Worm (Caenorhabditis elegans) whole organism, L2 larva: ENCODE data around the gene clc-7.

ENCODE experiments used
- C34F6.9 ChIP-seq: fragments of 150-350 bp; optimal IDR thresholded peaks from 2 replicates; lab custom pipeline; 2014; ENCODE audit warnings: missing biosample characterization, missing genetic modification characterization
- F13H6.1 ChIP-seq: sonication (generic microtip); optimal IDR thresholded peaks from 2 replicates; lab custom pipeline; 2016; ENCODE audit warnings: missing genetic modification characterization, missing compliant biosample characterization
- R02D3.7 ChIP-seq: fragments of 150-350 bp; optimal IDR thresholded peaks from 2 replicates; lab custom pipeline; 2014; ENCODE audit warnings: missing biosample characterization, missing genetic modification characterization
- Y55F3AM.14 ChIP-seq: fragments of 200-800 bp; sonication (Bioruptor generic); optimal IDR thresholded peaks from 2 replicates; lab custom pipeline; 2018; ENCODE audit warnings: mild to moderate bottlenecking, missing genetic modification characterization, missing compliant biosample characterization
- ZK546.5 ChIP-seq: sonication (generic microtip); optimal IDR thresholded peaks from 2 replicates; lab custom pipeline; 2017; ENCODE audit warnings: missing biosample characterization, missing genetic modification characterization
- alr-1 ChIP-seq: fragments of 150-350 bp; optimal IDR thresholded peaks from 2 replicates; lab custom pipeline; 2014; ENCODE audit warnings: missing biosample characterization, missing genetic modification characterization
- blmp-1 ChIP-seq: sonication (generic microtip); optimal IDR thresholded peaks from 2 replicates; lab custom pipeline; 2017; ENCODE audit warnings: missing genetic modification characterization, mild to moderate bottlenecking, missing compliant biosample characterization, antibody characterized with exemption, moderate library complexity; ENCODE audit not compliant: insufficient read depth
- ceh-16 ChIP-seq: fragments of 150-350 bp; optimal IDR thresholded peaks from 2 replicates; lab custom pipeline; 2014; ENCODE audit warnings: missing biosample characterization, missing genetic modification characterization
- ceh-82 ChIP-seq: fragments of 150-350 bp; optimal IDR thresholded peaks from 2 replicates; lab custom pipeline; 2014; ENCODE audit warnings: missing biosample characterization, missing genetic modification characterization
- crh-2 ChIP-seq: sonication (generic microtip); optimal IDR thresholded peaks from 2 replicates; lab custom pipeline; 2017; ENCODE audit warnings: missing biosample characterization, missing genetic modification characterization
- dmd-4 ChIP-seq: sonication (generic microtip); optimal IDR thresholded peaks from 2 replicates; lab custom pipeline; 2017; ENCODE audit warnings: missing biosample characterization, missing genetic modification characterization
- egl-27 ChIP-seq: sonication (generic microtip); optimal IDR thresholded peaks from 3 replicates; lab custom pipeline; 2017; ENCODE audit warnings: missing biosample characterization, missing genetic modification reagents, missing genetic modification characterization
- elt-1 ChIP-seq: fragments of 150-350 bp; optimal IDR thresholded peaks from 2 replicates; lab custom pipeline; 2014; ENCODE audit warnings: missing biosample characterization, missing genetic modification characterization
- fos-1 ChIP-seq: fragments of 150-350 bp; optimal IDR thresholded peaks from 2 replicates; lab custom pipeline; 2014; ENCODE audit warnings: missing biosample characterization, missing genetic modification characterization
- lin-11 ChIP-seq: fragments of 150-350 bp; sonication (generic microtip); optimal IDR thresholded peaks from 2 replicates; lab custom pipeline; 2014; ENCODE audit warnings: missing biosample characterization, missing genetic modification characterization, inconsistent platforms, mixed read lengths
- lin-13 ChIP-seq: fragments of 150-350 bp; optimal IDR thresholded peaks from 2 replicates; lab custom pipeline; 2014; ENCODE audit warnings: missing biosample characterization, missing genetic modification reagents, missing genetic modification characterization
- lin-39 ChIP-seq: fragments of 150-350 bp; optimal IDR thresholded peaks from 2 replicates; lab custom pipeline; 2014; ENCODE audit warnings: missing biosample characterization, missing genetic modification reagents, missing genetic modification characterization
- lsy-2 ChIP-seq, 2 experiments: fragments of 150-350 bp in 1 of 2; sonication (generic microtip) in 1 of 2; optimal IDR thresholded peaks; 2 replicates each; lab custom pipeline; 2014 to 2017; ENCODE audit warnings: missing biosample characterization in 2 of 2, missing genetic modification characterization in 2 of 2
- mab-5 ChIP-seq: fragments of 150-350 bp; optimal IDR thresholded peaks from 2 replicates; lab custom pipeline; 2014; ENCODE audit warnings: missing biosample characterization, missing genetic modification characterization
- nhr-10 ChIP-seq: sonication (generic microtip); optimal IDR thresholded peaks from 2 replicates; lab custom pipeline; 2017; ENCODE audit warnings: missing biosample characterization, missing genetic modification characterization
- nhr-21 ChIP-seq: fragments of 150-350 bp; optimal IDR thresholded peaks from 2 replicates; lab custom pipeline; 2014; ENCODE audit warnings: missing biosample characterization, missing genetic modification characterization
- nhr-23 ChIP-seq: fragments of 150-350 bp; optimal IDR thresholded peaks from 2 replicates; lab custom pipeline; 2014; ENCODE audit warnings: missing biosample characterization, missing genetic modification reagents, missing genetic modification characterization
- nhr-77 ChIP-seq: fragments of 150-350 bp; optimal IDR thresholded peaks from 2 replicates; lab custom pipeline; 2014; ENCODE audit warnings: missing biosample characterization, missing genetic modification characterization
- sem-4 ChIP-seq: fragments of 150-350 bp; optimal IDR thresholded peaks from 2 replicates; lab custom pipeline; 2014; ENCODE audit warnings: missing biosample characterization, missing genetic modification reagents, missing genetic modification characterization
- skn-1 ChIP-seq: sonication (generic microtip); optimal IDR thresholded peaks from 2 replicates; lab custom pipeline; 2017; ENCODE audit warnings: missing biosample characterization, missing genetic modification characterization
- sma-9 ChIP-seq, 2 experiments: fragments of 150-350 bp in 1 of 2; sonication (generic microtip) in 1 of 2; optimal IDR thresholded peaks; 2 replicates each; lab custom pipeline; 2014 to 2016; ENCODE audit warnings: missing genetic modification characterization in 2 of 2, mild to moderate bottlenecking in 1 of 2, missing biosample characterization in 1 of 2, missing compliant biosample characterization in 1 of 2, missing genetic modification reagents in 1 of 2, moderate library complexity in 1 of 2
- unc-55 ChIP-seq: fragments of 150-350 bp; sonication (generic microtip); optimal IDR thresholded peaks from 3 replicates; lab custom pipeline; 2014; ENCODE audit warnings: missing biosample characterization, missing genetic modification reagents, missing genetic modification characterization
- unc-62 ChIP-seq: fragments of 150-350 bp; optimal IDR thresholded peaks from 2 replicates; lab custom pipeline; 2014; ENCODE audit warnings: missing biosample characterization, missing genetic modification reagents, missing genetic modification characterization
- zag-1 ChIP-seq: fragments of 150-350 bp; optimal IDR thresholded peaks from 2 replicates; lab custom pipeline; 2014; ENCODE audit warnings: missing biosample characterization, missing genetic modification characterization
- ztf-11 ChIP-seq: sonication (generic microtip); optimal IDR thresholded peaks from 2 replicates; lab custom pipeline; 2017; ENCODE audit warnings: missing biosample characterization, missing genetic modification characterization

clc-7 gene

ce11 chrX:5024300-5024699 lies 43.6 kb upstream of the clc-7 start, which contains the start of gene ZC449.1:
Gene ZC449.1, plus strand, starts transcription at chrX:5024420.
- TF ChIP-seq sma-9 (GFP tag; optimal IDR thresholded peaks at IDR 0.05; lab: Kevin White, UChicago) (no peak), sma-9 (tag; optimal IDR thresholded peaks at IDR 0.05; lab: Kevin White, UChicago) (no peak), nhr-21 (peak; percentile 32)

- TF ChIP-seq unc-55 (GFP tag; lab: Kevin White, UChicago) (peak; percentile 38), skn-1 (tag; lab: Kevin White, UChicago) (no peak)
These were observed 41.4 kb upstream of the clc-7 start for ce11 chrX:5026461-5026860.

ce11 chrX:5027923-5028592 lies 39.8 kb upstream of the clc-7 start:
- no peak for TF ChIP-seq lin-13
- peak; percentile 50 for TF ChIP-seq sma-9 (GFP tag; optimal IDR thresholded peaks at IDR 0.05; lab: Kevin White, UChicago)
- no peak for TF ChIP-seq sma-9 (tag; optimal IDR thresholded peaks at IDR 0.05; lab: Kevin White, UChicago)
- TF ChIP-seq dmd-4 (tag; lab: Kevin White, UChicago), result no peak
- peak in 1 of 2 experiments; percentile 19 for TF ChIP-seq lsy-2 (tag; optimal IDR thresholded peaks at IDR 0.05; lab: Kevin White, UChicago)

ce11 chrX:5028593-5028955 lies 39.3 kb upstream of the clc-7 start:
- TF ChIP-seq unc-62 (GFP tag; lab: Kevin White, UChicago) (no peak), elt-1 (tag; lab: Kevin White, UChicago) (no peak), egl-27 (no peak)
- TF ChIP-seq, all 48 proteins: peak for 0

ce11 chrX:5031742-5032141 lies 36.2 kb upstream of the clc-7 start:
- TF ChIP-seq lin-13, result no peak
- TF ChIP-seq crh-2 (tag; lab: Kevin White, UChicago), result peak; percentile 50
- no peak for TF ChIP-seq Y55F3AM.14 (GFP tag; lab: Kevin White, UChicago)
- TF ChIP-seq R02D3.7 (tag; lab: Kevin White, UChicago), result no peak
- peak in 1 of 2 experiments; percentile 44 for TF ChIP-seq lsy-2 (tag; optimal IDR thresholded peaks at IDR 0.05; lab: Kevin White, UChicago)
- peak; percentile 26 for TF ChIP-seq C34F6.9 (tag; lab: Kevin White, UChicago)
- TF ChIP-seq F13H6.1 (tag; lab: Kevin White, UChicago), result no peak
- TF ChIP-seq zag-1 (tag; lab: Kevin White, UChicago), result peak; percentile 73
- no peak for TF ChIP-seq nhr-21
- no peak for TF ChIP-seq fos-1 (tag; lab: Kevin White, UChicago)
- no peak for TF ChIP-seq ZK546.5
- no peak for TF ChIP-seq nhr-10 (tag; lab: Kevin White, UChicago)
- TF ChIP-seq unc-55 (GFP tag; lab: Kevin White, UChicago), result peak; percentile 73
- TF ChIP-seq sem-4 (tag; lab: Kevin White, UChicago), result peak; percentile 54

- TF ChIP-seq nhr-77 (tag; lab: Kevin White, UChicago) (no peak), sma-9 (GFP tag; optimal IDR thresholded peaks at IDR 0.05; lab: Kevin White, UChicago) (no peak), sma-9 (tag; optimal IDR thresholded peaks at IDR 0.05; lab: Kevin White, UChicago) (no peak), alr-1 (tag; lab: Kevin White, UChicago) (no peak), nhr-21 (no peak), R02D3.7 (tag; lab: Kevin White, UChicago) (no peak), ceh-16 (no peak), fos-1 (tag; lab: Kevin White, UChicago) (no peak), blmp-1 (tag; lab: Kevin White, UChicago) (no peak), ceh-82 (tag; lab: Kevin White, UChicago) (no peak), ztf-11 (tag; lab: Kevin White, UChicago) (no peak), Y55F3AM.14 (GFP tag; lab: Kevin White, UChicago) (no peak), lin-11 (no peak), mab-5 (tag; lab: Kevin White, UChicago) (no peak), unc-55 (GFP tag; lab: Kevin White, UChicago) (no peak)
These were observed 34.0 kb upstream of the clc-7 start, which contains the start of gene ZC449.4 for ce11 chrX:5033868-5034267. Gene ZC449.4, minus strand, starts transcription at chrX:5033968.

- TF ChIP-seq nhr-23 (tag; lab: Kevin White, UChicago) (no peak), lin-39 (no peak)
- TF ChIP-seq, all 48 proteins: peak for 0
These were observed 30.2 kb upstream of the clc-7 start, which contains the start of gene ZC449.5 for ce11 chrX:5037673-5038072. Gene ZC449.5, minus strand, starts transcription at chrX:5037773.
